Fruit fly (Drosophila melanogaster) whole organism, wandering third instar larva: ENCODE results near the gene Pkcdelta.
A peak's percentile ranks its signal among the peaks of the same experiment; 100 is the strongest.

ENCODE experiments used
- Abd-B ChIP-seq: fragments of >200 bp; optimal IDR thresholded peaks from 2 replicates; lab custom pipeline; 2017; ENCODE audit warnings: missing biosample characterization, missing genetic modification characterization
- CG9705 ChIP-seq: fragments of 200-800 bp; sonication (Bioruptor generic); optimal IDR thresholded peaks from 2 replicates; lab custom pipeline; 2018; ENCODE audit warnings: missing biosample characterization, mild to moderate bottlenecking, missing genetic modification characterization
- HLH106 ChIP-seq: fragments of 200-800 bp; optimal IDR thresholded peaks from 3 replicates; lab custom pipeline; 2019; ENCODE audit warnings: missing biosample characterization, mild to moderate bottlenecking, missing genetic modification characterization, moderate library complexity
- Hnf4 ChIP-seq: fragments of 200-800 bp; sonication (Bioruptor generic); optimal IDR thresholded peaks from 2 replicates; lab custom pipeline; 2016; ENCODE audit warnings: missing biosample characterization, mild to moderate bottlenecking, missing genetic modification characterization
- Hr78 ChIP-seq: fragments of >200 bp; optimal IDR thresholded peaks from 2 replicates; lab custom pipeline; 2017; ENCODE audit warnings: missing biosample characterization, missing genetic modification characterization
- Hr83 ChIP-seq: fragments of 200-300 bp; sonication (Bioruptor generic); optimal IDR thresholded peaks from 2 replicates; lab custom pipeline; 2016; ENCODE audit warnings: missing biosample characterization, mild to moderate bottlenecking, missing genetic modification characterization, moderate library complexity; ENCODE audit not compliant: poor library complexity, severe bottlenecking
- Mio ChIP-seq: sonication (Bioruptor generic); optimal IDR thresholded peaks from 2 replicates; lab custom pipeline; 2016; ENCODE audit warnings: missing biosample characterization, missing genetic modification characterization
- Myc ChIP-seq: fragments of >200 bp; optimal IDR thresholded peaks from 2 replicates; lab custom pipeline; 2017
- OdsH ChIP-seq: fragments of 200-800 bp; sonication (Bioruptor generic); optimal IDR thresholded peaks from 2 replicates; lab custom pipeline; 2016; ENCODE audit warnings: missing biosample characterization, mild to moderate bottlenecking, missing genetic modification characterization
- Rel ChIP-seq, 2 experiments: fragments of 200-800 bp; sonication (Bioruptor generic) in 1 of 2; optimal IDR thresholded peaks; 2 replicates in 1 of 2; 3 replicates in 1 of 2; lab custom pipeline; 2016 to 2019; ENCODE audit warnings: mild to moderate bottlenecking in 2 of 2, missing biosample characterization in 2 of 2, missing genetic modification characterization in 2 of 2, moderate library complexity in 1 of 2
- Sp1 ChIP-seq: fragments of 200-800 bp; sonication (Bioruptor generic); optimal IDR thresholded peaks from 3 replicates; lab custom pipeline; 2019; ENCODE audit warnings: missing biosample characterization, mild to moderate bottlenecking, missing genetic modification characterization, moderate library complexity
- br ChIP-seq: fragments of 200-800 bp; sonication (Bioruptor generic); optimal IDR thresholded peaks from 2 replicates; lab custom pipeline; 2016; ENCODE audit warnings: missing biosample characterization, missing genetic modification characterization
- brk ChIP-seq: fragments of 200-800 bp; sonication (Bioruptor generic); optimal IDR thresholded peaks from 2 replicates; lab custom pipeline; 2016; ENCODE audit warnings: missing biosample characterization, mild to moderate bottlenecking, missing genetic modification characterization
- dl ChIP-seq, 2 experiments: fragments of 175-275, 200-275 bp in 1 of 2; fragments of 200-275 bp in 1 of 2; sonication (Bioruptor generic); optimal IDR thresholded peaks; lab custom pipeline; 2018; ENCODE audit warnings: mild to moderate bottlenecking in 2 of 2, missing biosample characterization in 2 of 2, missing genetic modification characterization in 2 of 2, moderate library complexity in 2 of 2; ENCODE audit not compliant: partially characterized antibody in 2 of 2, insufficient read depth in 1 of 2
- dmrt93B ChIP-seq: fragments of 200-800 bp; sonication (Bioruptor generic); optimal IDR thresholded peaks from 2 replicates; lab custom pipeline; 2018; ENCODE audit warnings: missing biosample characterization, mild to moderate bottlenecking, missing genetic modification characterization
- dsf ChIP-seq: sonication (Bioruptor generic); optimal IDR thresholded peaks from 2 replicates; lab custom pipeline; 2016; ENCODE audit warnings: missing biosample characterization, missing genetic modification characterization, borderline replicate concordance
- ey ChIP-seq: fragments of 200-800 bp; sonication (Bioruptor generic); optimal IDR thresholded peaks from 2 replicates; lab custom pipeline; 2016; ENCODE audit warnings: missing biosample characterization, missing genetic modification characterization
- foxo ChIP-seq, 2 experiments: fragments of 200-800 bp; sonication (Bioruptor generic); optimal IDR thresholded peaks; 2 replicates in 1 of 2; 3 replicates in 1 of 2; lab custom pipeline; 2016 to 2017; ENCODE audit warnings: missing biosample characterization in 2 of 2, missing genetic modification characterization in 2 of 2
- h ChIP-seq: fragments of 200-800 bp; sonication (Bioruptor generic); optimal IDR thresholded peaks from 3 replicates; lab custom pipeline; 2016; ENCODE audit warnings: missing biosample characterization, mild to moderate bottlenecking, missing genetic modification characterization
- jim ChIP-seq: fragments of 175-275, 200-325 bp; sonication (Bioruptor generic); optimal IDR thresholded peaks from 2 replicates; lab custom pipeline; 2016; ENCODE audit warnings: missing biosample characterization, mild to moderate bottlenecking, missing genetic modification characterization
- lola ChIP-seq: fragments of >200 bp; optimal IDR thresholded peaks from 2 replicates; lab custom pipeline; 2017; ENCODE audit warnings: missing biosample characterization, missing genetic modification characterization
- pan ChIP-seq: fragments of >200 bp; optimal IDR thresholded peaks from 2 replicates; lab custom pipeline; 2017
- psq ChIP-seq: fragments of 200-800 bp; sonication (Bioruptor generic); optimal IDR thresholded peaks from 3 replicates; lab custom pipeline; 2017; ENCODE audit warnings: missing biosample characterization, mild to moderate bottlenecking, missing genetic modification characterization, moderate library complexity
- rgr ChIP-seq: fragments of 200-800 bp; sonication (Bioruptor generic); optimal IDR thresholded peaks from 3 replicates; lab custom pipeline; 2016; ENCODE audit warnings: missing biosample characterization, mild to moderate bottlenecking, missing genetic modification characterization
- sage ChIP-seq: fragments of 200-800 bp; sonication (Bioruptor generic); optimal IDR thresholded peaks from 2 replicates; lab custom pipeline; 2016; ENCODE audit warnings: missing biosample characterization, mild to moderate bottlenecking, missing genetic modification characterization
- tai ChIP-seq: sonication (Bioruptor generic); optimal IDR thresholded peaks from 2 replicates; lab custom pipeline; 2016; ENCODE audit warnings: missing biosample characterization, missing genetic modification characterization
- woc ChIP-seq: sonication (Bioruptor generic); optimal IDR thresholded peaks from 2 replicates; lab custom pipeline; 2016; ENCODE audit warnings: missing biosample characterization, mild to moderate bottlenecking, missing genetic modification characterization

The Pkcdelta gene

dm6 chrX:12489991-12490390 lies 58.0 kb downstream of the Pkcdelta start, which contains the start of gene Lsp1alpha:
Lsp1alpha (plus strand) TSS chrX:12490291.
- no peak for TF ChIP-seq jim (GFP tag; lab: Kevin White, UChicago)
- no peak for TF ChIP-seq Hr78
- no peak for TF ChIP-seq woc
- TF ChIP-seq sage (GFP tag; lab: Kevin White, UChicago), result no peak
- TF ChIP-seq dsf (GFP tag; lab: Kevin White, UChicago), result no peak
- no peak for TF ChIP-seq pan (lab: Kevin White, UChicago)
- no peak for TF ChIP-seq Sp1 (GFP tag; lab: Kevin White, UChicago)
- no peak for TF ChIP-seq lola
- no peak for TF ChIP-seq Mio (GFP tag; lab: Kevin White, UChicago)
- TF ChIP-seq CG9705 (GFP tag; lab: Kevin White, UChicago), result no peak
- TF ChIP-seq Hnf4 (GFP tag; lab: Kevin White, UChicago), result no peak
- no peak for TF ChIP-seq tai
- no peak for TF ChIP-seq Hr83 (GFP tag; lab: Kevin White, UChicago)
- TF ChIP-seq foxo (GFP tag; optimal IDR thresholded peaks at IDR 0.05; lab: Kevin White, UChicago), result no peak
- TF ChIP-seq Rel (GFP tag; optimal IDR thresholded peaks at IDR 0.05; lab: Kevin White, UChicago), result no peak
- no peak for TF ChIP-seq Rel (tag; optimal IDR thresholded peaks at IDR 0.05; lab: Kevin White, UChicago)
- no peak for TF ChIP-seq h (GFP tag; lab: Kevin White, UChicago)
- TF ChIP-seq ey (GFP tag; lab: Kevin White, UChicago), result no peak

- TF ChIP-seq brk, result no peak
- no peak for TF ChIP-seq woc
- no peak for TF ChIP-seq Rel (GFP tag; optimal IDR thresholded peaks at IDR 0.05; lab: Kevin White, UChicago)
- no peak for TF ChIP-seq Rel (tag; optimal IDR thresholded peaks at IDR 0.05; lab: Kevin White, UChicago)
- no peak for TF ChIP-seq Abd-B (GFP tag; lab: Kevin White, UChicago)
- TF ChIP-seq tai, result no peak
- TF ChIP-seq Hnf4 (GFP tag; lab: Kevin White, UChicago), result no peak
- no peak for TF ChIP-seq br (GFP tag; lab: Kevin White, UChicago)
Measured at dm6 chrX:12496497-12496896, 64.5 kb downstream of the Pkcdelta start, which contains the start of gene Mks1. Mks1 (minus strand) TSS chrX:12496597.

- TF ChIP-seq psq (GFP tag; lab: Kevin White, UChicago), result peak; percentile 68
- peak; percentile 34 for TF ChIP-seq woc
- peak; percentile 73 for TF ChIP-seq Myc (lab: Kevin White, UChicago)
- no peak for TF ChIP-seq rgr (GFP tag; lab: Kevin White, UChicago)
- peak in 1 of 2 experiments; percentile 19 for TF ChIP-seq foxo (GFP tag; optimal IDR thresholded peaks at IDR 0.05; lab: Kevin White, UChicago)
- TF ChIP-seq Rel (GFP tag; optimal IDR thresholded peaks at IDR 0.05; lab: Kevin White, UChicago), result no peak
- no peak for TF ChIP-seq Rel (tag; optimal IDR thresholded peaks at IDR 0.05; lab: Kevin White, UChicago)
- TF ChIP-seq dmrt93B, result peak; percentile 34
- peak; percentile 45 for TF ChIP-seq HLH106 (tag; lab: Kevin White, UChicago)
Measured at dm6 chrX:12496930-12497329, 64.9 kb downstream of the Pkcdelta start, which contains the start of gene mdu. mdu (plus strand) TSS chrX:12497188.

- TF ChIP-seq OdsH (no peak), Hr83 (GFP tag; lab: Kevin White, UChicago) (no peak), dl (GFP tag; optimal IDR thresholded peaks at IDR 0.05; lab: Kevin White, UChicago; ENCODE audit: insufficient read depth in 1 of 2, partially characterized antibody in 2 of 2) (no peak), CG9705 (GFP tag; lab: Kevin White, UChicago) (no peak), rgr (GFP tag; lab: Kevin White, UChicago) (no peak)
Measured at dm6 chrX:12498101-12498500, 66.1 kb downstream of the Pkcdelta start.
